Fruit fly (Drosophila melanogaster) whole organism, embryonic: Measurements from ENCODE around the gene St2.

ENCODE experiments used
- ATbp ChIP-seq: fragments of 200-800 bp; sonication (Bioruptor generic); optimal IDR thresholded peaks from 2 replicates; lab custom pipeline; 2017; ENCODE audit warnings: missing biosample characterization, mild to moderate bottlenecking, missing genetic modification characterization, missing genetic modification reagents
- Aef1 ChIP-seq: fragments of 200-800 bp; sonication (Bioruptor generic); IDR thresholded peaks from 3 replicates; pipeline ENCODE4 v1.3.6; 2022; ENCODE audit warnings: missing biosample characterization, missing genetic modification characterization
- B-H1 ChIP-seq: fragments of 200-800 bp; sonication (Bioruptor generic); IDR thresholded peaks from 3 replicates; pipeline ENCODE4 v1.3.6; 2022; ENCODE audit warnings: missing biosample characterization, missing genetic modification characterization
- Bteb2 ChIP-seq: fragments of 200-800 bp; sonication (Bioruptor generic); optimal IDR thresholded peaks from 2 replicates; lab custom pipeline; 2016; ENCODE audit warnings: missing biosample characterization, missing genetic modification characterization
- CG10321 ChIP-seq: fragments of 200-800 bp; sonication (Bioruptor generic); IDR thresholded peaks from 2 replicates; pipeline ENCODE4 v1.3.6; 2022; ENCODE audit warnings: missing biosample characterization, missing genetic modification characterization
- CG10543 ChIP-seq: fragments of 200-800 bp; sonication (Bioruptor generic); optimal IDR thresholded peaks from 3 replicates; lab custom pipeline; 2017; ENCODE audit warnings: missing biosample characterization, mild to moderate bottlenecking, missing genetic modification characterization, moderate library complexity
- CG11247 ChIP-seq: fragments of 200-800 bp; sonication (Bioruptor generic); IDR thresholded peaks from 2 replicates; pipeline ENCODE4 v1.3.6; 2022; ENCODE audit warnings: missing biosample characterization, missing genetic modification characterization
- CG12769 ChIP-seq: fragments of 200-800 bp; sonication (Bioruptor generic); optimal IDR thresholded peaks from 2 replicates; lab custom pipeline; 2019; ENCODE audit warnings: missing biosample characterization, mild to moderate bottlenecking, missing genetic modification characterization, moderate library complexity
- CG14050 ChIP-seq: fragments of 200-800 bp; sonication (Bioruptor generic); IDR thresholded peaks from 3 replicates; pipeline ENCODE4 v1.3.6; 2022; ENCODE audit warnings: missing biosample characterization, missing genetic modification characterization
- CG14860 ChIP-seq: fragments of 200-800 bp; sonication (Bioruptor generic); IDR thresholded peaks from 3 replicates; pipeline ENCODE4 v1.3.6; 2022; ENCODE audit warnings: missing biosample characterization, missing genetic modification characterization; ENCODE audit not compliant: partially characterized antibody
- CG14965 ChIP-seq: fragments of 200-800 bp; sonication (Bioruptor generic); optimal IDR thresholded peaks from 2 replicates; lab custom pipeline; 2016; ENCODE audit warnings: missing biosample characterization, missing genetic modification characterization, borderline replicate concordance
- CG16813 ChIP-seq: fragments of 200-800 bp; sonication (Bioruptor generic); IDR thresholded peaks from 3 replicates; pipeline ENCODE4 v1.3.6; 2022; ENCODE audit warnings: missing biosample characterization, missing genetic modification characterization; ENCODE audit not compliant: partially characterized antibody
- CG2199 ChIP-seq: fragments of 200-800 bp; sonication (Bioruptor generic); IDR thresholded peaks from 3 replicates; pipeline ENCODE4 v1.3.6; 2022; ENCODE audit warnings: missing biosample characterization, missing genetic modification characterization
- CG2202 ChIP-seq: fragments of 200-800 bp; sonication (Bioruptor generic); optimal IDR thresholded peaks from 2 replicates; lab custom pipeline; 2018; ENCODE audit warnings: missing biosample characterization, mild to moderate bottlenecking, missing genetic modification characterization
- CG30403 ChIP-seq: fragments of 200-800 bp; sonication (Bioruptor generic); optimal IDR thresholded peaks from 3 replicates; lab custom pipeline; 2016; ENCODE audit warnings: missing biosample characterization, missing genetic modification characterization
- CG32772 ChIP-seq: fragments of 200-800 bp; sonication (Bioruptor generic); IDR thresholded peaks from 2 replicates; pipeline ENCODE4 v1.3.6; 2022; ENCODE audit warnings: missing biosample characterization, missing genetic modification characterization
- CG4707 ChIP-seq: fragments of 200-800 bp; sonication (Bioruptor generic); optimal IDR thresholded peaks from 2 replicates; lab custom pipeline; 2018; ENCODE audit warnings: missing biosample characterization, mild to moderate bottlenecking, missing genetic modification characterization, moderate library complexity
- CG6791 ChIP-seq: fragments of 200-800 bp; sonication (Bioruptor generic); IDR thresholded peaks from 3 replicates; pipeline ENCODE4 v1.3.6; 2022; ENCODE audit warnings: missing biosample characterization, missing genetic modification characterization; ENCODE audit not compliant: partially characterized antibody
- CG6813 ChIP-seq: fragments of 200-800 bp; sonication (Bioruptor generic); optimal IDR thresholded peaks from 2 replicates; lab custom pipeline; 2017; ENCODE audit warnings: missing biosample characterization, missing genetic modification characterization, mild to moderate bottlenecking, moderate library complexity, missing genetic modification reagents
- CG6854 ChIP-seq: fragments of 200-800 bp; sonication (Bioruptor generic); optimal IDR thresholded peaks from 3 replicates; lab custom pipeline; 2017; ENCODE audit warnings: missing biosample characterization, mild to moderate bottlenecking, missing genetic modification characterization
- CG7745 ChIP-seq: fragments of 200-800 bp; sonication (Bioruptor generic); optimal IDR thresholded peaks from 2 replicates; lab custom pipeline; 2018; ENCODE audit warnings: missing biosample characterization, mild to moderate bottlenecking, missing genetic modification characterization, moderate library complexity
- CG7928 ChIP-seq: fragments of 200-800 bp; sonication (Bioruptor generic); optimal IDR thresholded peaks from 2 replicates; lab custom pipeline; 2017; ENCODE audit warnings: missing biosample characterization, mild to moderate bottlenecking, missing genetic modification characterization
- CG8765 ChIP-seq: fragments of 200-800 bp; sonication (Bioruptor generic); IDR thresholded peaks from 2 replicates; pipeline ENCODE4 v1.3.6; 2022; ENCODE audit warnings: missing biosample characterization, missing genetic modification characterization
- CG9876 ChIP-seq: fragments of 200-800 bp; sonication (Bioruptor generic); optimal IDR thresholded peaks from 2 replicates; lab custom pipeline; 2016; ENCODE audit warnings: missing biosample characterization, missing genetic modification characterization
- CHES-1-like ChIP-seq: fragments of 200-800 bp; sonication (Bioruptor generic); optimal IDR thresholded peaks from 2 replicates; lab custom pipeline; 2016; ENCODE audit warnings: missing biosample characterization, missing genetic modification characterization
- CoRest ChIP-seq: fragments of 200-800 bp; sonication (Bioruptor generic); optimal IDR thresholded peaks from 3 replicates; lab custom pipeline; 2018; ENCODE audit warnings: missing biosample characterization, mild to moderate bottlenecking, missing genetic modification characterization, moderate library complexity
- Dfd ChIP-seq, 2 experiments: fragments of >200 bp; optimal IDR thresholded peaks; 2 replicates each; lab custom pipeline; 2017; ENCODE audit warnings: missing biosample characterization in 2 of 2, missing genetic modification characterization in 2 of 2
- E2f2 ChIP-seq: fragments of 200-800 bp; sonication (Bioruptor generic); IDR thresholded peaks from 2 replicates; pipeline ENCODE4 v1.3.6; 2022; ENCODE audit warnings: missing biosample characterization, missing genetic modification characterization
- Gug ChIP-seq: fragments of 200-800 bp; sonication (Bioruptor generic); IDR thresholded peaks from 4 replicates; pipeline ENCODE4 v1.3.6; 2022; ENCODE audit warnings: missing biosample characterization, missing genetic modification characterization
- HLH4C ChIP-seq: fragments of 200-800 bp; sonication (Bioruptor generic); IDR thresholded peaks from 3 replicates; pipeline ENCODE4 v1.3.6; 2022; ENCODE audit warnings: missing biosample characterization, missing genetic modification characterization; ENCODE audit not compliant: partially characterized antibody
- Hmr ChIP-seq: fragments of 200-800 bp; sonication (Bioruptor generic); optimal IDR thresholded peaks from 3 replicates; lab custom pipeline; 2017; ENCODE audit warnings: mild to moderate bottlenecking, missing biosample characterization, missing genetic modification reagents, missing genetic modification characterization
- Hr3 ChIP-seq: fragments of 200-800 bp; sonication (Bioruptor generic); optimal IDR thresholded peaks from 3 replicates; lab custom pipeline; 2016; ENCODE audit warnings: missing biosample characterization, missing genetic modification characterization
- Hr39 ChIP-seq: fragments of >200 bp; optimal IDR thresholded peaks from 2 replicates; lab custom pipeline; 2017
- MBD-R2 ChIP-seq: fragments of 200-800 bp; sonication (Bioruptor generic); IDR thresholded peaks from 2 replicates; pipeline ENCODE4 v1.3.6; 2022; ENCODE audit warnings: missing biosample characterization, missing genetic modification characterization
- NK7.1 ChIP-seq: fragments of 200-800 bp; sonication (Bioruptor generic); optimal IDR thresholded peaks from 3 replicates; lab custom pipeline; 2016; ENCODE audit warnings: missing biosample characterization, missing genetic modification characterization
- Oaz ChIP-seq: fragments of 200-800 bp; sonication (Bioruptor generic); IDR thresholded peaks from 2 replicates; pipeline ENCODE4 v1.3.6; 2022; ENCODE audit warnings: missing biosample characterization, missing genetic modification characterization
- Sin3A ChIP-seq: fragments of >200 bp; optimal IDR thresholded peaks from 2 replicates; lab custom pipeline; 2018
- Spps ChIP-seq: fragments of 200-800 bp; sonication (Bioruptor generic); optimal IDR thresholded peaks from 2 replicates; lab custom pipeline; 2018; ENCODE audit warnings: missing biosample characterization, mild to moderate bottlenecking, missing genetic modification characterization
- YL-1 ChIP-seq: fragments of 200-800 bp; sonication (Bioruptor generic); optimal IDR thresholded peaks from 3 replicates; lab custom pipeline; 2017; ENCODE audit warnings: missing biosample characterization, mild to moderate bottlenecking, missing genetic modification characterization
- ac ChIP-seq: fragments of 200-800 bp; sonication (Bioruptor generic); optimal IDR thresholded peaks from 3 replicates; lab custom pipeline; 2017; ENCODE audit warnings: missing biosample characterization, mild to moderate bottlenecking, missing genetic modification characterization
- ap ChIP-seq: fragments of 200-800 bp; sonication (Bioruptor generic); IDR thresholded peaks from 2 replicates; pipeline ENCODE4 v1.3.6; 2022; ENCODE audit warnings: missing biosample characterization, missing genetic modification characterization
- dimm ChIP-seq: fragments of 200-800 bp; sonication (Bioruptor generic); IDR thresholded peaks from 2 replicates; pipeline ENCODE4 v1.3.6; 2022; ENCODE audit warnings: missing biosample characterization, missing genetic modification characterization
- dmrt99B ChIP-seq: fragments of 200-800 bp; sonication (Bioruptor generic); optimal IDR thresholded peaks from 2 replicates; lab custom pipeline; 2018; ENCODE audit warnings: missing biosample characterization, mild to moderate bottlenecking, missing genetic modification characterization, moderate library complexity
- fru ChIP-seq: fragments of >200 bp; optimal IDR thresholded peaks from 2 replicates; lab custom pipeline; 2017
- her ChIP-seq: fragments of 200-800 bp; sonication (Bioruptor generic); optimal IDR thresholded peaks from 2 replicates; lab custom pipeline; 2016; ENCODE audit warnings: missing biosample characterization, missing genetic modification characterization
- kni ChIP-seq: fragments of 200-800 bp; sonication (Bioruptor generic); optimal IDR thresholded peaks from 3 replicates; lab custom pipeline; 2017; ENCODE audit warnings: mild to moderate bottlenecking, missing biosample characterization, missing genetic modification reagents, missing genetic modification characterization
- pb ChIP-seq: fragments of 200-800 bp; sonication (Bioruptor generic); optimal IDR thresholded peaks from 3 replicates; lab custom pipeline; 2016; ENCODE audit warnings: missing biosample characterization, missing genetic modification characterization
- sd ChIP-seq: fragments of 200-800 bp; sonication (Bioruptor generic); optimal IDR thresholded peaks from 3 replicates; lab custom pipeline; 2018; ENCODE audit warnings: missing biosample characterization, mild to moderate bottlenecking, missing genetic modification characterization, moderate library complexity
- seq ChIP-seq: fragments of 200-800 bp; sonication (Bioruptor generic); IDR thresholded peaks from 2 replicates; pipeline ENCODE4 v1.3.6; 2022; ENCODE audit warnings: missing biosample characterization, missing genetic modification characterization
- sima ChIP-seq: fragments of 200-800 bp; sonication (Bioruptor generic); optimal IDR thresholded peaks from 2 replicates; lab custom pipeline; 2016; ENCODE audit warnings: missing biosample characterization, missing genetic modification characterization
- sisA ChIP-seq: fragments of 200-800 bp; sonication (Bioruptor generic); IDR thresholded peaks from 2 replicates; pipeline ENCODE4 v1.3.6; 2022; ENCODE audit warnings: missing biosample characterization, missing genetic modification characterization
- tx ChIP-seq: fragments of 200-800 bp; sonication (Bioruptor generic); optimal IDR thresholded peaks from 2 replicates; lab custom pipeline; 2016; ENCODE audit warnings: missing biosample characterization, missing genetic modification characterization

St2 gene

DNA sequence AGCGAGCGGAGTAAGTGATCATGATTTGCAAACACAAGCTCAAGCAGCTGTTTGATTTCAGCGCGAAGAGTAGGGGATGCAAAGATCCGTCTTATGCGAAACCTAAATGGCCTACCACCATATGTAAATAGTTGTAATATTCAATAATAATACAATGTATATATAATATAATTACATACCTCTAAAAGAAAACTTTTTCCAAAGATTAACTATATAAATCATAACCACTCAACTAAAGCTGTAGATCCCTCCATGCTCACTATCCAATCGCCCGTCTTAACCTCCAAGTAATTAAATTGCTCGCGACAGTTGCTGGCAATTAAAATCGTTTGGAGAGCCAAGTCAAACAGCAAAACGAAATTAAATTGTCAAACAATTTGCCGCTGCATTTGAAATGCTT lies 24.3 kb upstream of the St2 start (continued):
- TF ChIP-seq CG14050 (GFP tag; lab: Robert Waterston, UW) = peak; percentile 69; the same call in 2 of the 3 replicates
- TF ChIP-seq Dfd (GFP tag; optimal IDR thresholded peaks at IDR 0.05; lab: Kevin White, UChicago) = no peak
- no peak for TF ChIP-seq CG6791 (GFP tag; lab: Robert Waterston, UW)
- no peak for TF ChIP-seq CG9876 (GFP tag; lab: Kevin White, UChicago)
- no peak for TF ChIP-seq CG2202
- TF ChIP-seq Hr3 (GFP tag; lab: Kevin White, UChicago) = peak; percentile 78
- no peak for TF ChIP-seq Bteb2
- TF ChIP-seq CG7745 (tag; lab: Kevin White, UChicago) = no peak
- no peak for TF ChIP-seq CHES-1-like (GFP tag; lab: Kevin White, UChicago)
- no peak for TF ChIP-seq tx
- no peak; the same call in 1 of the 2 replicates for TF ChIP-seq CG8765
- no peak for TF ChIP-seq Sin3A
- no peak for TF ChIP-seq ac
- no peak for TF ChIP-seq Hr39 (lab: Kevin White, UChicago)
- peak; percentile 71 for TF ChIP-seq seq (GFP tag; lab: Robert Waterston, UW)
- no peak for TF ChIP-seq pb (GFP tag; lab: Kevin White, UChicago)
- peak; percentile 68 for TF ChIP-seq CG11247 (GFP tag; lab: Robert Waterston, UW)
- peak; percentile 41; the same call in 1 of the 2 replicates for TF ChIP-seq ap (GFP tag; lab: Robert Waterston, UW)
- TF ChIP-seq CG2199 (GFP tag; lab: Robert Waterston, UW) = no peak
- no peak for TF ChIP-seq CG14860 (GFP tag; lab: Robert Waterston, UW)
- peak; percentile 39; the same call in 1 of the 2 replicates for TF ChIP-seq MBD-R2 (GFP tag; lab: Robert Waterston, UW)
- TF ChIP-seq CG16813 (GFP tag; lab: Robert Waterston, UW) = no peak
- TF ChIP-seq Aef1 = peak; percentile 80
- TF ChIP-seq CG30403 (GFP tag; lab: Kevin White, UChicago) = peak; percentile 78
- TF ChIP-seq sisA (GFP tag; lab: Robert Waterston, UW) = peak; percentile 72
- TF ChIP-seq ATbp (GFP tag; lab: Kevin White, UChicago) = peak; percentile 26
- no peak for TF ChIP-seq NK7.1 (GFP tag; lab: Kevin White, UChicago)
- TF ChIP-seq B-H1 (GFP tag; lab: Robert Waterston, UW) = peak; percentile 75
- TF ChIP-seq dimm (GFP tag; lab: Robert Waterston, UW) = 0 out of 2 replicates have a peak, but pooled peaks have one; percentile 16
- TF ChIP-seq CG6854 = peak; percentile 40
- peak; percentile 51; the same call in 1 of the 2 replicates for TF ChIP-seq Oaz
- TF ChIP-seq Spps (tag; lab: Kevin White, UChicago) = no peak
- TF ChIP-seq dmrt99B (tag; lab: Kevin White, UChicago) = peak; percentile 84
- no peak for TF ChIP-seq CG10543 (GFP tag; lab: Kevin White, UChicago)
- peak; percentile 22 for TF ChIP-seq CG7928 (GFP tag; lab: Kevin White, UChicago)
- no peak for TF ChIP-seq CG12769
- TF ChIP-seq sd (tag; lab: Kevin White, UChicago) = no peak
- peak; percentile 26; the same call in 1 of the 2 replicates for TF ChIP-seq CG32772
- no peak for TF ChIP-seq her (GFP tag; lab: Kevin White, UChicago)
- no peak for TF ChIP-seq CG10321
- TF ChIP-seq CoRest = peak; percentile 82
- no peak for TF ChIP-seq sima
- peak; percentile 56; the same call in 2 of the 4 replicates for TF ChIP-seq Gug (GFP tag; lab: Robert Waterston, UW)
- no peak for TF ChIP-seq YL-1 (GFP tag; lab: Kevin White, UChicago)
- TF ChIP-seq E2f2 (GFP tag; lab: Robert Waterston, UW) = peak; percentile 50; the same call in 1 of the 2 replicates
- no peak for TF ChIP-seq CG14965 (GFP tag; lab: Kevin White, UChicago)
- TF ChIP-seq HLH4C (GFP tag; lab: Robert Waterston, UW) = no peak
- no peak for TF ChIP-seq CG4707
- no peak for TF ChIP-seq fru (lab: Kevin White, UChicago)
- no peak for TF ChIP-seq kni (GFP tag; lab: Kevin White, UChicago)
- TF ChIP-seq Hmr = peak; percentile 83
- TF ChIP-seq CG6813 (GFP tag; lab: Kevin White, UChicago) = no peak
